Worm (Caenorhabditis elegans) whole organism, L1 larva: ENCODE results near the gene F22E12.3.
A peak's percentile ranks its signal among the peaks of the same experiment; 100 is the strongest.

Experiments
- C04F5.9 ChIP-seq: sonication (generic microtip); optimal IDR thresholded peaks from 2 replicates; lab custom pipeline; 2016; ENCODE audit warnings: missing genetic modification characterization, missing compliant biosample characterization
- C34B4.2 ChIP-seq: sonication (generic microtip); optimal IDR thresholded peaks from 2 replicates; lab custom pipeline; 2017; ENCODE audit warnings: mild to moderate bottlenecking, missing genetic modification characterization, missing compliant biosample characterization
- F16B12.6 ChIP-seq: fragments of 150-350 bp; optimal IDR thresholded peaks from 2 replicates; lab custom pipeline; 2014; ENCODE audit warnings: missing biosample characterization, missing genetic modification characterization
- aha-1 ChIP-seq: fragments of 150-350 bp; optimal IDR thresholded peaks from 2 replicates; lab custom pipeline; 2014; ENCODE audit warnings: missing biosample characterization, missing genetic modification characterization
- alr-1 ChIP-seq: fragments of 200-800 bp; sonication (Bioruptor generic); optimal IDR thresholded peaks from 2 replicates; lab custom pipeline; 2018; ENCODE audit warnings: borderline replicate concordance, mild to moderate bottlenecking, missing genetic modification characterization, missing compliant biosample characterization
- aly-2 ChIP-seq: fragments of 150-350 bp; optimal IDR thresholded peaks from 2 replicates; lab custom pipeline; 2014; ENCODE audit warnings: missing biosample characterization, missing genetic modification characterization
- ama-1 ChIP-seq: fragments of 150-350 bp; optimal IDR thresholded peaks from 2 replicates; lab custom pipeline; 2014
- ceh-63 ChIP-seq: fragments of 200-800 bp; sonication (Bioruptor generic); optimal IDR thresholded peaks from 2 replicates; lab custom pipeline; 2018; ENCODE audit warnings: mild to moderate bottlenecking, missing genetic modification characterization, missing compliant biosample characterization
- ceh-82 ChIP-seq, 3 experiments: fragments of 150-350 bp in 1 of 3; sonication (generic microtip) in 2 of 3; optimal IDR thresholded peaks; 2 replicates each; lab custom pipeline; 2014 to 2017; ENCODE audit warnings: missing biosample characterization in 3 of 3, missing genetic modification characterization in 3 of 3
- ceh-88 ChIP-seq: fragments of 200-800 bp; sonication (Bioruptor generic); IDR thresholded peaks from 2 replicates; pipeline ENCODE4 v1.3.6; 2022; ENCODE audit warnings: missing genetic modification characterization, missing compliant biosample characterization
- dpl-1 ChIP-seq, 3 experiments: fragments of 150-350 bp in 2 of 3; sonication (generic microtip) in 1 of 3; optimal IDR thresholded peaks; 2 replicates each; lab custom pipeline; 2014 to 2017; ENCODE audit warnings: missing biosample characterization in 3 of 3, missing genetic modification characterization in 3 of 3, missing genetic modification reagents in 3 of 3
- efl-1 ChIP-seq, 4 experiments: fragments of 150-350 bp; optimal IDR thresholded peaks in 3 of 4; peaks in 1 of 4; 1 replicate in 1 of 4; 2 replicates in 3 of 4; lab custom pipeline; 2014; ENCODE audit warnings: missing biosample characterization in 2 of 4, missing genetic modification characterization in 2 of 4, missing genetic modification reagents in 2 of 4
- elt-2 ChIP-seq: sonication (generic microtip); optimal IDR thresholded peaks from 2 replicates; lab custom pipeline; 2016; ENCODE audit warnings: missing genetic modification characterization, mild to moderate bottlenecking, inconsistent platforms, missing compliant biosample characterization, missing genetic modification reagents
- elt-3 ChIP-seq, 6 experiments: fragments of 150-350 bp in 1 of 6; sonication (generic microtip); optimal IDR thresholded peaks; 2 replicates each; lab custom pipeline; 2017 to 2018; ENCODE audit warnings: missing biosample characterization in 6 of 6, missing genetic modification characterization in 6 of 6, inconsistent platforms in 1 of 6
- ets-5 ChIP-seq: fragments of 200-800 bp; sonication (Bioruptor generic); IDR thresholded peaks from 2 replicates; pipeline ENCODE4 v1.3.6; 2022; ENCODE audit warnings: missing genetic modification characterization, missing compliant biosample characterization
- fkh-10 ChIP-seq: sonication (generic microtip); optimal IDR thresholded peaks from 2 replicates; lab custom pipeline; 2017; ENCODE audit warnings: missing biosample characterization, missing genetic modification reagents, missing genetic modification characterization
- fkh-4 ChIP-seq: sonication (generic microtip); optimal IDR thresholded peaks from 2 replicates; lab custom pipeline; 2016; ENCODE audit warnings: missing compliant biosample characterization, missing genetic modification characterization, borderline replicate concordance
- fkh-8 ChIP-seq: sonication (generic microtip); optimal IDR thresholded peaks from 2 replicates; lab custom pipeline; 2016; ENCODE audit warnings: mild to moderate bottlenecking, missing genetic modification characterization, missing compliant biosample characterization
- fos-1 ChIP-seq: fragments of 150-350 bp; optimal IDR thresholded peaks from 2 replicates; lab custom pipeline; 2014; ENCODE audit warnings: missing biosample characterization, missing genetic modification characterization
- grh-1 ChIP-seq: fragments of 200-800 bp; sonication (Bioruptor generic); IDR thresholded peaks from 2 replicates; pipeline ENCODE4 v1.3.6; 2022; ENCODE audit warnings: missing genetic modification reagents, missing genetic modification characterization, missing compliant biosample characterization
- isw-1 ChIP-seq: fragments of 200-800 bp; sonication (Bioruptor generic); IDR thresholded peaks from 2 replicates; pipeline ENCODE4 v1.3.6; 2022; ENCODE audit warnings: missing genetic modification characterization, missing compliant biosample characterization
- lin-14 ChIP-seq: fragments of 200-800 bp; sonication (Bioruptor generic); optimal IDR thresholded peaks from 2 replicates; lab custom pipeline; 2018; ENCODE audit warnings: mild to moderate bottlenecking, missing genetic modification characterization, moderate library complexity, missing compliant biosample characterization
- lsy-2 ChIP-seq, 2 experiments: fragments of 150-350 bp; optimal IDR thresholded peaks; 2 replicates each; lab custom pipeline; 2014; ENCODE audit warnings: missing biosample characterization in 2 of 2, missing genetic modification characterization in 2 of 2
- mdl-1 ChIP-seq, 2 experiments: fragments of 150-350 bp; optimal IDR thresholded peaks; 2 replicates each; lab custom pipeline; 2014 to 2017; ENCODE audit warnings: missing biosample characterization in 2 of 2, missing genetic modification characterization in 2 of 2, inconsistent platforms in 1 of 2
- mep-1 ChIP-seq: fragments of 150-350 bp; optimal IDR thresholded peaks from 2 replicates; lab custom pipeline; 2014; ENCODE audit warnings: missing biosample characterization, missing genetic modification characterization
- nhr-11 ChIP-seq: fragments of 150-350 bp; optimal IDR thresholded peaks from 2 replicates; lab custom pipeline; 2014; ENCODE audit warnings: missing biosample characterization, missing genetic modification characterization
- nhr-47 ChIP-seq: sonication (generic microtip); optimal IDR thresholded peaks from 2 replicates; lab custom pipeline; 2016; ENCODE audit warnings: mild to moderate bottlenecking, missing genetic modification characterization, moderate library complexity, missing compliant biosample characterization
- nhr-71 ChIP-seq: sonication (generic microtip); optimal IDR thresholded peaks from 2 replicates; lab custom pipeline; 2016; ENCODE audit warnings: mild to moderate bottlenecking, missing genetic modification characterization, moderate library complexity, missing compliant biosample characterization
- pax-3 ChIP-seq: fragments of 200-800 bp; sonication (Bioruptor generic); optimal IDR thresholded peaks from 2 replicates; lab custom pipeline; 2018; ENCODE audit warnings: mild to moderate bottlenecking, missing genetic modification characterization, moderate library complexity, missing compliant biosample characterization
- pqm-1 ChIP-seq: sonication (generic microtip); optimal IDR thresholded peaks from 3 replicates; lab custom pipeline; 2017; ENCODE audit warnings: missing biosample characterization, missing genetic modification characterization
- rnt-1 ChIP-seq: sonication (generic microtip); optimal IDR thresholded peaks from 2 replicates; lab custom pipeline; 2016; ENCODE audit warnings: mild to moderate bottlenecking, missing genetic modification characterization, moderate library complexity, missing compliant biosample characterization
- skn-1 ChIP-seq: fragments of 150-350 bp; optimal IDR thresholded peaks from 2 replicates; lab custom pipeline; 2014; ENCODE audit warnings: missing biosample characterization, missing genetic modification characterization
- tbx-2 ChIP-seq: sonication (generic microtip); optimal IDR thresholded peaks from 2 replicates; lab custom pipeline; 2016; ENCODE audit warnings: missing genetic modification characterization, missing compliant biosample characterization
- tlp-1 ChIP-seq: fragments of 150-350 bp; optimal IDR thresholded peaks from 2 replicates; lab custom pipeline; 2014; ENCODE audit warnings: missing biosample characterization, missing genetic modification characterization
- unc-130 ChIP-seq: fragments of 150-350 bp; optimal IDR thresholded peaks from 2 replicates; lab custom pipeline; 2017; ENCODE audit warnings: missing biosample characterization, missing genetic modification characterization, inconsistent platforms
- unc-30 ChIP-seq: sonication (generic microtip); optimal IDR thresholded peaks from 2 replicates; lab custom pipeline; 2017; ENCODE audit warnings: missing biosample characterization, missing genetic modification characterization
- unc-62 ChIP-seq: fragments of 150-350 bp; optimal IDR thresholded peaks from 2 replicates; lab custom pipeline; 2014; ENCODE audit warnings: missing biosample characterization, missing genetic modification reagents, missing genetic modification characterization
- unc-86 ChIP-seq: sonication (generic microtip); optimal IDR thresholded peaks from 2 replicates; lab custom pipeline; 2016; ENCODE audit warnings: missing genetic modification characterization, missing compliant biosample characterization
- vab-15 ChIP-seq: sonication (generic microtip); optimal IDR thresholded peaks from 2 replicates; lab custom pipeline; 2017; ENCODE audit warnings: missing genotype, mild to moderate bottlenecking, missing genetic modification characterization, missing compliant biosample characterization
- ztf-4 ChIP-seq: fragments of 150-350 bp; optimal IDR thresholded peaks from 2 replicates; lab custom pipeline; 2014; ENCODE audit warnings: missing biosample characterization, missing genetic modification characterization

The F22E12.3 gene

ce11 chrV:10476864-10477443 lies 13.8 kb upstream of the F22E12.3 start:
- TF ChIP-seq ztf-4 (no peak), unc-130 (tag; lab: Kevin White, UChicago) (no peak), unc-30 (tag; lab: Kevin White, UChicago) (no peak), alr-1 (tag; lab: Kevin White, UChicago) (no peak), fkh-4 (tag; lab: Kevin White, UChicago) (no peak), lsy-2 (tag; optimal IDR thresholded peaks at IDR 0.05; lab: Kevin White, UChicago) (no peak), lin-14 (GFP tag; lab: Kevin White, UChicago) (peak; percentile 8), skn-1 (tag; lab: Kevin White, UChicago) (peak; percentile 38), isw-1 (GFP tag; lab: Robert Waterston, UW) (no peak), ceh-88 (GFP tag; lab: Robert Waterston, UW) (0 out of 2 replicates have a peak, but pooled peaks have one; percentile 22)

- TF ChIP-seq ceh-63: no peak
- TF ChIP-seq lsy-2 (tag; optimal IDR thresholded peaks at IDR 0.05; lab: Kevin White, UChicago): no peak
- no peak for TF ChIP-seq C34B4.2
- no peak for TF ChIP-seq mdl-1 (tag; optimal IDR thresholded peaks at IDR 0.05; lab: Kevin White, UChicago)
- TF ChIP-seq aha-1 (tag; lab: Kevin White, UChicago): no peak
- no peak for TF ChIP-seq ztf-4
- no peak for TF ChIP-seq dpl-1 (GFP tag; optimal IDR thresholded peaks at IDR 0.05; lab: Kevin White, UChicago)
- no peak for TF ChIP-seq fkh-10
- TF ChIP-seq tlp-1: no peak
- no peak for TF ChIP-seq aly-2 (tag; lab: Kevin White, UChicago)
- no peak for TF ChIP-seq grh-1
- no peak for TF ChIP-seq nhr-47
- TF ChIP-seq pax-3 (tag; lab: Kevin White, UChicago): no peak
- TF ChIP-seq fos-1 (tag; lab: Kevin White, UChicago): no peak
- TF ChIP-seq nhr-11: no peak
- TF ChIP-seq nhr-71 (tag; lab: Kevin White, UChicago): no peak
- TF ChIP-seq skn-1 (tag; lab: Kevin White, UChicago): no peak
- TF ChIP-seq F16B12.6 (tag; lab: Kevin White, UChicago): no peak
- no peak for TF ChIP-seq ets-5 (GFP tag; lab: Robert Waterston, UW)
- TF ChIP-seq unc-62 (GFP tag; lab: Kevin White, UChicago): no peak
Observed at ce11 chrV:10475421-10475820, 12.2 kb upstream of the F22E12.3 start.

ce11 chrV:10474040-10474439 lies 10.9 kb upstream of the F22E12.3 start:
- TF ChIP-seq tbx-2 (no peak), unc-86 (tag; lab: Kevin White, UChicago) (no peak)

ce11 chrV:10472901-10473774 lies 10.0 kb upstream of the F22E12.3 start:
- TF ChIP-seq rnt-1: peak; percentile 9
- no peak for TF ChIP-seq pqm-1 (tag; lab: Kevin White, UChicago)
- no peak for TF ChIP-seq efl-1 (optimal IDR thresholded peaks at IDR 0.05; lab: Kevin White, UChicago)
- peak in 1 of 2 experiments; percentile 85 for TF ChIP-seq efl-1 (GFP tag; optimal IDR thresholded peaks at IDR 0.05 in 1 of 2; lab: Kevin White, UChicago)

ce11 chrV:10471007-10471406 lies 7.8 kb upstream of the F22E12.3 start:
- no peak for TF ChIP-seq vab-15 (tag; lab: Kevin White, UChicago)
- no peak for TF ChIP-seq ama-1
- no peak for TF ChIP-seq fkh-8 (tag; lab: Kevin White, UChicago)
- no peak for TF ChIP-seq elt-3 (tag; optimal IDR thresholded peaks at IDR 0.05; lab: Kevin White, UChicago)
- TF ChIP-seq mdl-1 (tag; optimal IDR thresholded peaks at IDR 0.05; lab: Kevin White, UChicago): no peak
- no peak for TF ChIP-seq mep-1 (tag; lab: Kevin White, UChicago)
- TF ChIP-seq dpl-1 (GFP tag; optimal IDR thresholded peaks at IDR 0.05; lab: Kevin White, UChicago): no peak
- TF ChIP-seq fos-1 (tag; lab: Kevin White, UChicago): no peak
- no peak for TF ChIP-seq lsy-2 (tag; optimal IDR thresholded peaks at IDR 0.05; lab: Kevin White, UChicago)
- no peak for TF ChIP-seq F16B12.6 (tag; lab: Kevin White, UChicago)
- TF ChIP-seq ceh-82 (tag; optimal IDR thresholded peaks at IDR 0.05; lab: Kevin White, UChicago): no peak
- no peak for TF ChIP-seq C04F5.9
- no peak for TF ChIP-seq elt-2
- no peak for TF ChIP-seq fkh-4 (tag; lab: Kevin White, UChicago)
